Fruit fly (Drosophila melanogaster) whole organism, embryonic: Measurements from ENCODE around the gene CG3078.

Experiments
- CG10147 ChIP-seq: fragments of 200-800 bp; sonication (Bioruptor generic); optimal IDR thresholded peaks from 2 replicates; lab custom pipeline; 2019; ENCODE audit warnings: missing biosample characterization, mild to moderate bottlenecking, missing genetic modification characterization, moderate library complexity
- CG11085 ChIP-seq: fragments of 200-800 bp; sonication (Bioruptor generic); IDR thresholded peaks from 2 replicates; pipeline ENCODE4 v1.3.6; 2022; ENCODE audit warnings: missing biosample characterization, missing genetic modification characterization
- CG13624 ChIP-seq: fragments of 200-800 bp; sonication (Bioruptor generic); optimal IDR thresholded peaks from 2 replicates; lab custom pipeline; 2016; ENCODE audit warnings: missing biosample characterization, missing genetic modification characterization
- CG14710 ChIP-seq: fragments of 200-800 bp; sonication (Bioruptor generic); optimal IDR thresholded peaks from 3 replicates; lab custom pipeline; 2019; ENCODE audit warnings: missing biosample characterization, mild to moderate bottlenecking, missing genetic modification characterization, moderate library complexity
- CG15479 ChIP-seq: fragments of 200-800 bp; sonication (Bioruptor generic); optimal IDR thresholded peaks from 3 replicates; lab custom pipeline; 2019; ENCODE audit warnings: missing biosample characterization, mild to moderate bottlenecking, missing genetic modification characterization, moderate library complexity
- CG1602 ChIP-seq: fragments of 200-800 bp; sonication (Bioruptor generic); optimal IDR thresholded peaks from 3 replicates; lab custom pipeline; 2016; ENCODE audit warnings: missing biosample characterization, missing genetic modification characterization
- CG1603 ChIP-seq: fragments of 200-800 bp; sonication (Bioruptor generic); optimal IDR thresholded peaks from 2 replicates; lab custom pipeline; 2019; ENCODE audit warnings: missing biosample characterization, mild to moderate bottlenecking, missing genetic modification characterization, moderate library complexity
- CG17612 ChIP-seq: fragments of 200-800 bp; sonication (Bioruptor generic); IDR thresholded peaks from 2 replicates; pipeline ENCODE4 v1.3.6; 2022; ENCODE audit warnings: missing biosample characterization, missing genetic modification characterization
- CG31441 ChIP-seq: fragments of 200-800 bp; sonication (Bioruptor generic); IDR thresholded peaks from 2 replicates; pipeline ENCODE4 v1.3.6; 2022; ENCODE audit warnings: missing biosample characterization, missing genetic modification characterization
- CG3163 ChIP-seq: fragments of 200-800 bp; sonication (Bioruptor generic); optimal IDR thresholded peaks from 3 replicates; lab custom pipeline; 2016; ENCODE audit warnings: missing biosample characterization, missing genetic modification characterization
- CG4854 ChIP-seq: fragments of 200-800 bp; sonication (Bioruptor generic); optimal IDR thresholded peaks from 2 replicates; lab custom pipeline; 2016; ENCODE audit warnings: missing biosample characterization, missing genetic modification characterization, inconsistent platforms
- CG7987 ChIP-seq: fragments of 200-800 bp; sonication (Bioruptor generic); optimal IDR thresholded peaks from 2 replicates; lab custom pipeline; 2018; ENCODE audit warnings: missing biosample characterization, mild to moderate bottlenecking, missing genetic modification characterization, moderate library complexity
- CG8281 ChIP-seq: fragments of 200-800 bp; sonication (Bioruptor generic); optimal IDR thresholded peaks from 2 replicates; lab custom pipeline; 2018; ENCODE audit warnings: missing biosample characterization, mild to moderate bottlenecking, missing genetic modification characterization, moderate library complexity
- CG8765 ChIP-seq: fragments of 200-800 bp; sonication (Bioruptor generic); IDR thresholded peaks from 2 replicates; pipeline ENCODE4 v1.3.6; 2022; ENCODE audit warnings: missing biosample characterization, missing genetic modification characterization
- CoRest ChIP-seq: fragments of 200-800 bp; sonication (Bioruptor generic); optimal IDR thresholded peaks from 3 replicates; lab custom pipeline; 2018; ENCODE audit warnings: missing biosample characterization, mild to moderate bottlenecking, missing genetic modification characterization, moderate library complexity
- D ChIP-seq, 2 experiments: fragments of 200-800 bp in 1 of 2; fragments of >200 bp in 1 of 2; sonication (Bioruptor generic) in 1 of 2; optimal IDR thresholded peaks; 2 replicates in 1 of 2; 3 replicates in 1 of 2; lab custom pipeline; 2017; ENCODE audit warnings: mild to moderate bottlenecking in 1 of 2, missing biosample characterization in 1 of 2, missing genetic modification characterization in 1 of 2, missing genetic modification reagents in 1 of 2
- Dek ChIP-seq: fragments of 200-800 bp; sonication (Bioruptor generic); optimal IDR thresholded peaks from 3 replicates; lab custom pipeline; 2019; ENCODE audit warnings: missing biosample characterization, mild to moderate bottlenecking, missing genetic modification characterization, moderate library complexity
- E2f2 ChIP-seq: fragments of 200-800 bp; sonication (Bioruptor generic); IDR thresholded peaks from 2 replicates; pipeline ENCODE4 v1.3.6; 2022; ENCODE audit warnings: missing biosample characterization, missing genetic modification characterization
- Ets65A ChIP-seq: fragments of 200-800 bp; sonication (Bioruptor generic); peaks from one replicate; lab custom pipeline; 2016; ENCODE audit warnings: missing biosample characterization, missing genetic modification characterization
- Hand ChIP-seq: fragments of 200-800 bp; sonication (Bioruptor generic); optimal IDR thresholded peaks from 2 replicates; lab custom pipeline; 2017; ENCODE audit warnings: mild to moderate bottlenecking, missing biosample characterization, missing genetic modification reagents, missing genetic modification characterization
- Kr ChIP-seq: fragments of 200-800 bp; sonication (Bioruptor generic); optimal IDR thresholded peaks from 2 replicates; lab custom pipeline; 2017; ENCODE audit warnings: missing biosample characterization, mild to moderate bottlenecking, missing genetic modification characterization
- MTF-1 ChIP-seq: fragments of 200-800 bp; sonication (Bioruptor generic); optimal IDR thresholded peaks from 2 replicates; lab custom pipeline; 2018; ENCODE audit warnings: missing biosample characterization, mild to moderate bottlenecking, missing genetic modification characterization, borderline replicate concordance
- TFAM ChIP-seq: fragments of 200-800 bp; sonication (Bioruptor generic); optimal IDR thresholded peaks from 2 replicates; lab custom pipeline; 2017; ENCODE audit warnings: missing biosample characterization, missing genetic modification characterization, inconsistent platforms
- Trl ChIP-seq, 3 experiments: fragments of >200 bp in 2 of 3; fragments of 200-800 bp in 1 of 3; sonication (Bioruptor generic) in 1 of 3; optimal IDR thresholded peaks; 2 replicates in 1 of 3; 3 replicates in 2 of 3; lab custom pipeline; 2016 to 2017; ENCODE audit warnings: missing biosample characterization in 1 of 3, missing genetic modification characterization in 1 of 3
- amos ChIP-seq: fragments of 200-800 bp; sonication (Bioruptor generic); IDR thresholded peaks from 2 replicates; pipeline ENCODE4 v1.3.6; 2022; ENCODE audit warnings: missing biosample characterization, missing genetic modification characterization; ENCODE audit not compliant: partially characterized antibody
- ato ChIP-seq: fragments of 200-800 bp; sonication (Bioruptor generic); IDR thresholded peaks from 2 replicates; pipeline ENCODE4 v1.3.6; 2022; ENCODE audit warnings: missing biosample characterization, missing genetic modification characterization; ENCODE audit not compliant: partially characterized antibody
- bigmax ChIP-seq: fragments of 200-800 bp; sonication (Bioruptor generic); optimal IDR thresholded peaks from 2 replicates; lab custom pipeline; 2018; ENCODE audit warnings: missing biosample characterization, mild to moderate bottlenecking, missing genetic modification characterization
- ci ChIP-seq: fragments of 200-800 bp; sonication (Bioruptor generic); IDR thresholded peaks from 3 replicates; pipeline ENCODE4 v1.3.6; 2022; ENCODE audit warnings: missing biosample characterization, missing genetic modification characterization
- dmrt99B ChIP-seq: fragments of 200-800 bp; sonication (Bioruptor generic); optimal IDR thresholded peaks from 2 replicates; lab custom pipeline; 2018; ENCODE audit warnings: missing biosample characterization, mild to moderate bottlenecking, missing genetic modification characterization, moderate library complexity
- fd102C ChIP-seq: fragments of 200-800 bp; sonication (Bioruptor generic); optimal IDR thresholded peaks from 2 replicates; lab custom pipeline; 2018; ENCODE audit warnings: missing biosample characterization, mild to moderate bottlenecking, missing genetic modification characterization, moderate library complexity
- fru ChIP-seq: fragments of >200 bp; optimal IDR thresholded peaks from 2 replicates; lab custom pipeline; 2017
- fu2 ChIP-seq: fragments of 200-800 bp; sonication (Bioruptor generic); optimal IDR thresholded peaks from 2 replicates; lab custom pipeline; 2016; ENCODE audit warnings: missing biosample characterization, missing genetic modification characterization
- gcm ChIP-seq: fragments of 200-800 bp; sonication (Bioruptor generic); optimal IDR thresholded peaks from 2 replicates; lab custom pipeline; 2019; ENCODE audit warnings: missing biosample characterization, mild to moderate bottlenecking, missing genetic modification characterization, moderate library complexity
- grn ChIP-seq: fragments of 200-800 bp; sonication (Bioruptor generic); optimal IDR thresholded peaks from 3 replicates; lab custom pipeline; 2017; ENCODE audit warnings: missing biosample characterization, missing genetic modification characterization
- gsb ChIP-seq: fragments of 200-800 bp; sonication (Bioruptor generic); IDR thresholded peaks from 2 replicates; pipeline ENCODE4 v1.3.6; 2022; ENCODE audit warnings: missing biosample characterization, missing genetic modification characterization
- gsb-n ChIP-seq: fragments of 200-800 bp; sonication (Bioruptor generic); optimal IDR thresholded peaks from 3 replicates; lab custom pipeline; 2018; ENCODE audit warnings: missing biosample characterization, mild to moderate bottlenecking, missing genetic modification characterization
- hkb ChIP-seq, 2 experiments: fragments of 200-800 bp in 1 of 2; fragments of >200 bp in 1 of 2; sonication (Bioruptor generic) in 1 of 2; IDR thresholded peaks in 1 of 2; optimal IDR thresholded peaks in 1 of 2; 2 replicates each; pipeline versions ENCODE4 v1.3.6 to Lab custom; 2017 to 2022; ENCODE audit warnings: missing biosample characterization in 1 of 2, missing genetic modification characterization in 1 of 2
- hth ChIP-seq: fragments of >200 bp; optimal IDR thresholded peaks from 2 replicates; lab custom pipeline; 2017; ENCODE audit warnings: inconsistent platforms
- nom ChIP-seq: fragments of 200-800 bp; sonication (Bioruptor generic); optimal IDR thresholded peaks from 2 replicates; lab custom pipeline; 2017; ENCODE audit warnings: missing biosample characterization, missing genetic modification characterization, mild to moderate bottlenecking, moderate library complexity, missing genetic modification reagents
- odd ChIP-seq: fragments of 200-800 bp; sonication (Bioruptor generic); optimal IDR thresholded peaks from 2 replicates; lab custom pipeline; 2017; ENCODE audit warnings: missing biosample characterization, mild to moderate bottlenecking, missing genetic modification characterization
- onecut ChIP-seq: fragments of 200-800 bp; sonication (Bioruptor generic); IDR thresholded peaks from 2 replicates; pipeline ENCODE4 v1.3.6; 2022; ENCODE audit warnings: missing biosample characterization, missing genetic modification characterization
- otp ChIP-seq: fragments of 200-800 bp; sonication (Bioruptor generic); IDR thresholded peaks from 3 replicates; pipeline ENCODE4, ENCODE4 v1.3.6; 2022; ENCODE audit warnings: missing biosample characterization, missing genetic modification characterization
- pb ChIP-seq: fragments of 200-800 bp; sonication (Bioruptor generic); optimal IDR thresholded peaks from 3 replicates; lab custom pipeline; 2016; ENCODE audit warnings: missing biosample characterization, missing genetic modification characterization
- pfk ChIP-seq: fragments of 200-800 bp; sonication (Bioruptor generic); optimal IDR thresholded peaks from 2 replicates; lab custom pipeline; 2018; ENCODE audit warnings: missing biosample characterization, mild to moderate bottlenecking, missing genetic modification characterization, moderate library complexity
- sna ChIP-seq: fragments of 200-800 bp; sonication (Bioruptor generic); IDR thresholded peaks from 2 replicates; pipeline ENCODE4 v1.3.6; 2022; ENCODE audit warnings: missing biosample characterization, missing genetic modification characterization; ENCODE audit not compliant: partially characterized antibody
- so ChIP-seq: fragments of 200-800 bp; sonication (Bioruptor generic); IDR thresholded peaks from 3 replicates; pipeline ENCODE4 v1.3.6; 2022; ENCODE audit warnings: missing biosample characterization, missing genetic modification characterization
- usp ChIP-seq: fragments of >200 bp; optimal IDR thresholded peaks from 2 replicates; lab custom pipeline; 2017; ENCODE audit warnings: missing biosample characterization, missing genetic modification characterization
- vnd ChIP-seq: fragments of 200-800 bp; sonication (Bioruptor generic); IDR thresholded peaks from 3 replicates; pipeline ENCODE4 v1.3.6; 2022; ENCODE audit warnings: missing biosample characterization, missing genetic modification characterization; ENCODE audit not compliant: partially characterized antibody
- wor ChIP-seq: fragments of 200-800 bp; sonication (Bioruptor generic); IDR thresholded peaks from 2 replicates; pipeline ENCODE4 v1.3.6; 2022; ENCODE audit warnings: missing biosample characterization, missing genetic modification characterization

The CG3078 gene

dm6 chrX:2301069-2301508 is 41.4 kb upstream of the CG3078 start (continued):
- TF ChIP-seq CG11085 (GFP tag; lab: Robert Waterston, UW) (peak; percentile 18; the same call in 1 of the 2 replicates), usp (no peak), Ets65A (no peak), gsb-n (no peak), amos (GFP tag; lab: Robert Waterston, UW) (no peak), CG8281 (tag; lab: Kevin White, UChicago) (no peak), CG10147 (GFP tag; lab: Kevin White, UChicago) (peak; percentile 54), gsb (GFP tag; lab: Robert Waterston, UW) (peak; percentile 40; the same call in 1 of the 2 replicates), ato (GFP tag; lab: Robert Waterston, UW) (no peak), CG1603 (tag; lab: Kevin White, UChicago) (peak; percentile 36), vnd (no peak), otp (GFP tag; lab: Robert Waterston, UW) (peak; percentile 9; the same call in 1 of the 3 replicates), Hand (peak; percentile 55), Trl (optimal IDR thresholded peaks at IDR 0.05; lab: Kevin White, UChicago) (peak; percentile 95 to 99), Trl (GFP tag; optimal IDR thresholded peaks at IDR 0.05; lab: Kevin White, UChicago) (no peak), CG17612 (GFP tag; lab: Robert Waterston, UW) (no peak), D (optimal IDR thresholded peaks at IDR 0.05; lab: Kevin White, UChicago) (no peak), D (GFP tag; optimal IDR thresholded peaks at IDR 0.05; lab: Kevin White, UChicago) (no peak), hkb (optimal IDR thresholded peaks at IDR 0.05; lab: Kevin White, UChicago) (no peak), hkb (GFP tag; IDR thresholded peaks at IDR 0.05; lab: Robert Waterston, UW) (peak; percentile 6; the same call in 1 of the 2 replicates), CG13624 (GFP tag; lab: Kevin White, UChicago) (no peak), CG3163 (GFP tag; lab: Kevin White, UChicago) (peak; percentile 83), Dek (tag; lab: Kevin White, UChicago) (peak; percentile 18), odd (GFP tag; lab: Kevin White, UChicago) (no peak), E2f2 (GFP tag; lab: Robert Waterston, UW) (no peak), dmrt99B (tag; lab: Kevin White, UChicago) (peak; percentile 34), bigmax (GFP tag; lab: Kevin White, UChicago) (no peak), grn (GFP tag; lab: Kevin White, UChicago) (no peak), ci (peak; percentile 6; the same call in 1 of the 3 replicates), onecut (GFP tag; lab: Robert Waterston, UW) (peak; percentile 5; the same call in 1 of the 2 replicates), gcm (GFP tag; lab: Kevin White, UChicago) (no peak), pfk (GFP tag; lab: Kevin White, UChicago) (no peak), fru (lab: Kevin White, UChicago) (no peak), nom (GFP tag; lab: Kevin White, UChicago) (peak; percentile 40), CG8765 (GFP tag; lab: Robert Waterston, UW) (no peak), CG15479 (GFP tag; lab: Kevin White, UChicago) (no peak), CoRest (tag; lab: Kevin White, UChicago) (peak; percentile 62), hth (lab: Kevin White, UChicago) (no peak), TFAM (no peak), CG1602 (GFP tag; lab: Kevin White, UChicago) (no peak), MTF-1 (GFP tag; lab: Kevin White, UChicago) (no peak), fu2 (GFP tag; lab: Kevin White, UChicago) (no peak), CG4854 (GFP tag; lab: Kevin White, UChicago) (no peak), Kr (GFP tag; lab: Kevin White, UChicago) (no peak), pb (GFP tag; lab: Kevin White, UChicago) (no peak), CG7987 (GFP tag; lab: Kevin White, UChicago) (no peak), so (GFP tag; lab: Robert Waterston, UW) (no peak), CG14710 (tag; lab: Kevin White, UChicago) (no peak), fd102C (no peak), CG31441 (GFP tag; lab: Robert Waterston, UW) (no peak), sna (0 out of 2 replicates have a peak, but pooled peaks have one; percentile 14), wor (0 out of 2 replicates have a peak, but pooled peaks have one; percentile 27)
